Fruit fly (Drosophila melanogaster) whole organism, prepupa: ENCODE measurements around the gene Zn72D.

Source experiments
- Blimp-1 ChIP-seq: fragments of 200-800 bp; sonication (Bioruptor generic); optimal IDR thresholded peaks from 3 replicates; lab custom pipeline; 2017; ENCODE audit warnings: missing biosample characterization, missing genetic modification characterization, mild to moderate bottlenecking, moderate library complexity, missing genetic modification reagents
- CG10631 ChIP-seq: fragments of 200-800 bp; sonication (Bioruptor generic); optimal IDR thresholded peaks from 2 replicates; lab custom pipeline; 2016; ENCODE audit warnings: missing biosample characterization, missing genetic modification characterization
- CG10669 ChIP-seq: fragments of 200-800 bp; sonication (Bioruptor generic); optimal IDR thresholded peaks from 3 replicates; lab custom pipeline; 2018; ENCODE audit warnings: missing biosample characterization, mild to moderate bottlenecking, missing genetic modification characterization, moderate library complexity
- CG11294 ChIP-seq: fragments of 200-800 bp; sonication (Bioruptor generic); IDR thresholded peaks from 2 replicates; pipeline ENCODE4 v1.3.6; 2022; ENCODE audit warnings: missing biosample characterization, missing genetic modification characterization
- CG11902 ChIP-seq: fragments of 200-800 bp; sonication (Bioruptor generic); optimal IDR thresholded peaks from 3 replicates; lab custom pipeline; 2016; ENCODE audit warnings: missing biosample characterization, missing genetic modification characterization
- CG15336 ChIP-seq: fragments of 200-800 bp; sonication (Bioruptor generic); IDR thresholded peaks from 2 replicates; pipeline ENCODE4 v1.3.6; 2022; ENCODE audit warnings: missing biosample characterization, missing genetic modification characterization
- CG3032 ChIP-seq: fragments of 200-800 bp; optimal IDR thresholded peaks from 2 replicates; lab custom pipeline; 2019; ENCODE audit warnings: missing biosample characterization, mild to moderate bottlenecking, missing genetic modification characterization, moderate library complexity
- CG31627 ChIP-seq: fragments of 200-800 bp; sonication (Bioruptor generic); optimal IDR thresholded peaks from 3 replicates; lab custom pipeline; 2016; ENCODE audit warnings: missing biosample characterization, missing genetic modification characterization
- CG32006 ChIP-seq: fragments of 200-800 bp; sonication (Bioruptor generic); optimal IDR thresholded peaks from 3 replicates; lab custom pipeline; 2017; ENCODE audit warnings: missing biosample characterization, mild to moderate bottlenecking, missing genetic modification characterization
- CG34406 ChIP-seq: fragments of 200-800 bp; sonication (Bioruptor generic); optimal IDR thresholded peaks from 3 replicates; lab custom pipeline; 2016; ENCODE audit warnings: missing biosample characterization, missing genetic modification characterization
- CG3919 ChIP-seq: fragments of 200-800 bp; sonication (Bioruptor generic); optimal IDR thresholded peaks from 3 replicates; lab custom pipeline; 2016; ENCODE audit warnings: missing biosample characterization, missing genetic modification characterization
- CG6163 ChIP-seq: fragments of 200-800 bp; sonication (Bioruptor generic); IDR thresholded peaks from 3 replicates; pipeline ENCODE4 v1.3.6; 2022; ENCODE audit warnings: missing biosample characterization, missing genetic modification characterization
- CG6792 ChIP-seq: fragments of 200-800 bp; sonication (Bioruptor generic); optimal IDR thresholded peaks from 3 replicates; lab custom pipeline; 2016; ENCODE audit warnings: missing biosample characterization, missing genetic modification characterization
- CG6854 ChIP-seq: fragments of 200-800 bp; sonication (Bioruptor generic); optimal IDR thresholded peaks from 2 replicates; lab custom pipeline; 2017; ENCODE audit warnings: missing biosample characterization, mild to moderate bottlenecking, missing genetic modification characterization
- CG7368 ChIP-seq: fragments of 200-800 bp; sonication (Bioruptor generic); optimal IDR thresholded peaks from 3 replicates; lab custom pipeline; 2016; ENCODE audit warnings: missing biosample characterization, missing genetic modification characterization
- CG8319 ChIP-seq: fragments of 200-800 bp; sonication (Bioruptor generic); optimal IDR thresholded peaks from 3 replicates; lab custom pipeline; 2016; ENCODE audit warnings: missing biosample characterization, missing genetic modification characterization
- CG8632 ChIP-seq: fragments of 200-800 bp; sonication (Bioruptor generic); optimal IDR thresholded peaks from 3 replicates; lab custom pipeline; 2016; ENCODE audit warnings: missing biosample characterization, missing genetic modification characterization
- Eip78C ChIP-seq: fragments of 200-800 bp; sonication (Bioruptor generic); peaks from one replicate; lab custom pipeline; 2016; ENCODE audit warnings: missing biosample characterization, missing genetic modification characterization
- Eip93F ChIP-seq: fragments of 200-800 bp; sonication (Bioruptor generic); optimal IDR thresholded peaks from 2 replicates; lab custom pipeline; 2016; ENCODE audit warnings: missing biosample characterization, mild to moderate bottlenecking, missing genetic modification characterization
- Ets21C ChIP-seq: fragments of 200-800 bp; sonication (Bioruptor generic); optimal IDR thresholded peaks from 3 replicates; lab custom pipeline; 2016; ENCODE audit warnings: missing biosample characterization, missing genetic modification characterization
- Ets96B ChIP-seq: fragments of 200-800 bp; optimal IDR thresholded peaks from 2 replicates; lab custom pipeline; 2019; ENCODE audit warnings: missing biosample characterization, mild to moderate bottlenecking, missing genetic modification characterization, moderate library complexity
- Gug ChIP-seq: fragments of 200-800 bp; sonication (Bioruptor generic); IDR thresholded peaks from 2 replicates; pipeline ENCODE4 v1.3.6; 2022; ENCODE audit warnings: missing biosample characterization, missing genetic modification characterization
- Hr4 ChIP-seq: fragments of 200-800 bp; sonication (Bioruptor generic); optimal IDR thresholded peaks from 3 replicates; lab custom pipeline; 2016; ENCODE audit warnings: missing biosample characterization, missing genetic modification characterization
- OdsH ChIP-seq: fragments of 200-800 bp; sonication (Bioruptor generic); optimal IDR thresholded peaks from 3 replicates; lab custom pipeline; 2016; ENCODE audit warnings: missing biosample characterization, missing genetic modification characterization
- Smox ChIP-seq: fragments of 200-800 bp; sonication (Bioruptor generic); optimal IDR thresholded peaks from 3 replicates; lab custom pipeline; 2016; ENCODE audit warnings: missing biosample characterization, missing genetic modification characterization
- Sox102F ChIP-seq: fragments of 200-800 bp; sonication (Bioruptor generic); optimal IDR thresholded peaks from 2 replicates; lab custom pipeline; 2016; ENCODE audit warnings: missing biosample characterization, mild to moderate bottlenecking, missing genetic modification characterization
- Sox14 ChIP-seq: fragments of 200-800 bp; sonication (Bioruptor generic); optimal IDR thresholded peaks from 3 replicates; lab custom pipeline; 2016; ENCODE audit warnings: missing biosample characterization, missing genetic modification characterization
- Sox15 ChIP-seq: fragments of 200-800 bp; sonication (Bioruptor generic); optimal IDR thresholded peaks from 3 replicates; lab custom pipeline; 2016; ENCODE audit warnings: missing biosample characterization, missing genetic modification characterization
- achi ChIP-seq: fragments of 200-800 bp; sonication (Bioruptor generic); optimal IDR thresholded peaks from 3 replicates; lab custom pipeline; 2016; ENCODE audit warnings: missing biosample characterization, missing genetic modification characterization
- acj6 ChIP-seq: fragments of 200-800 bp; sonication (Bioruptor generic); optimal IDR thresholded peaks from 3 replicates; lab custom pipeline; 2016; ENCODE audit warnings: missing biosample characterization, missing genetic modification characterization
- cyc ChIP-seq: fragments of 200-800 bp; sonication (Bioruptor generic); optimal IDR thresholded peaks from 3 replicates; lab custom pipeline; 2016; ENCODE audit warnings: missing biosample characterization, missing genetic modification characterization
- dac ChIP-seq: fragments of 200-800 bp; sonication (Bioruptor generic); optimal IDR thresholded peaks from 2 replicates; lab custom pipeline; 2017; ENCODE audit warnings: missing biosample characterization, mild to moderate bottlenecking, missing genetic modification characterization
- dsx ChIP-seq: fragments of 200-800 bp; optimal IDR thresholded peaks from 3 replicates; lab custom pipeline; 2019; ENCODE audit warnings: missing biosample characterization, mild to moderate bottlenecking, missing genetic modification characterization, moderate library complexity; ENCODE audit not compliant: poor library complexity, severe bottlenecking
- eg ChIP-seq: fragments of 200-800 bp; sonication (Bioruptor generic); IDR thresholded peaks from 3 replicates; pipeline ENCODE4 v1.3.6; 2022; ENCODE audit warnings: missing biosample characterization, missing genetic modification characterization
- esn ChIP-seq: fragments of 200-800 bp; sonication (Bioruptor generic); optimal IDR thresholded peaks from 2 replicates; lab custom pipeline; 2016; ENCODE audit warnings: missing biosample characterization, mild to moderate bottlenecking, missing genetic modification characterization, moderate library complexity
- fkh ChIP-seq: fragments of 200-800 bp; sonication (Bioruptor generic); optimal IDR thresholded peaks from 3 replicates; lab custom pipeline; 2017; ENCODE audit warnings: missing biosample characterization, mild to moderate bottlenecking, missing genetic modification characterization, moderate library complexity
- lz ChIP-seq: fragments of 200-800 bp; sonication (Bioruptor generic); optimal IDR thresholded peaks from 3 replicates; lab custom pipeline; 2016; ENCODE audit warnings: missing biosample characterization, missing genetic modification characterization
- salr ChIP-seq, 2 experiments: fragments of 200-800 bp; sonication (Bioruptor generic); optimal IDR thresholded peaks; 3 replicates each; lab custom pipeline; 2016 to 2018; ENCODE audit warnings: missing biosample characterization in 2 of 2, missing genetic modification characterization in 2 of 2, mild to moderate bottlenecking in 1 of 2
- ss ChIP-seq, 2 experiments: fragments of 200-800 bp; sonication (Bioruptor generic); optimal IDR thresholded peaks; 2 replicates in 1 of 2; 3 replicates in 1 of 2; lab custom pipeline; 2017 to 2018; ENCODE audit warnings: mild to moderate bottlenecking in 2 of 2, missing biosample characterization in 2 of 2, missing genetic modification characterization in 2 of 2, moderate library complexity in 1 of 2
- topi ChIP-seq: fragments of 200-800 bp; sonication (Bioruptor generic); optimal IDR thresholded peaks from 3 replicates; lab custom pipeline; 2016; ENCODE audit warnings: missing biosample characterization, missing genetic modification characterization

The Zn72D gene

DNA sequence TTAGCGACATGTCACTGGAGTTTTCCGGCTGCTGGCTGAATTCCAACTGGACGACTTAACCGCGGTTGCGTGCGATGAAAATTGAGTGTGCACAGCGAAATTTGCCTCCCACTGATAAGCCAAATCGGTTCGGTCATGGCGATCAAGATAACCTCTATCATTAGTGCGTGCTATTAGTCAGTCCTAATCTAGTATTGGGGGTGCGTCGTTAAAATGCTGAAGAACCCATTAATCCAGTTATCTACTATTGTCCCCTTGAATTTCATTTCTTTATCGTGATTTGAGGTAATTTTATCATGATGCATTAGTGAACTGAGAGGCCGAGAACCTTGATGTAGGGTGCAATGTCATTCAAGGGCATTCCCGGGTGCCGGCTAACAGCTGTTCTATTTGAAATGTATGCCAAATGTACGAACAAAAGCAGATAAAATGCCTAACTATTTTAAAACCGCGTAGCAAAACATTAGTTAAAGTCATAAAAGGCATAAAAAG is 16.1 kb upstream of the Zn72D start, which contains the start of gene Pgm1 (continued):
- TF ChIP-seq CG6854 = peak; percentile 87
- TF ChIP-seq CG15336 = peak; percentile 80
- peak; percentile 94 for TF ChIP-seq Hr4 (GFP tag; lab: Kevin White, UChicago)
- TF ChIP-seq dsx (GFP tag; lab: Kevin White, UChicago) = peak; percentile 83
- peak; percentile 92 for TF ChIP-seq acj6 (GFP tag; lab: Kevin White, UChicago)
- TF ChIP-seq Smox (GFP tag; lab: Kevin White, UChicago) = peak; percentile 94
- peak; percentile 89 for TF ChIP-seq Ets21C (GFP tag; lab: Kevin White, UChicago)
- TF ChIP-seq CG10631 (GFP tag; lab: Kevin White, UChicago) = peak; percentile 78

DNA sequence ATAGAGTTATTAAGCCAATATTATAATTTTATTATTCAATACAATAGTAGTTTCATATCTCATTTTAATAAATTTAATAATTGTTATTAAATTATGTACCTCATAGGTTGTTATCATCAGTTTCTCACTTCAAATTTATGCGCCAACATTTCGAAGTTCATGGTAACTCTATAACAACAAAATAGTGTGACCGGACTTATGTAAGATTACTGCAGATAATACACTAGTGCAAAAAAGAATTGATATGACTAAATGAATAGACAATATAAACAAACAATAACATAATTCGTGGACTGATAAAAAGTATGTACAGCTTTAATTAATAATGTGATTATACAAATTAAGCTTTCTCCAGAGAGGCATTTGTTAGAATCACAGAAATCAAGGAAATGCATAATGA is 9.4 kb upstream of the Zn72D start, which contains the start of gene Strump:
Gene Strump, plus strand, starts transcription at position 212 of the 400 bp plus-strand sequence.
- no peak for TF ChIP-seq achi (GFP tag; lab: Kevin White, UChicago)
- no peak for TF ChIP-seq Smox (GFP tag; lab: Kevin White, UChicago)
- TF ChIP-seq OdsH (GFP tag; lab: Kevin White, UChicago) = no peak
- TF ChIP-seq dac = no peak
- TF ChIP-seq topi (GFP tag; lab: Kevin White, UChicago) = no peak
- no peak for TF ChIP-seq Eip93F
- no peak for TF ChIP-seq CG6163 (GFP tag; lab: Robert Waterston, UW)
- TF ChIP-seq Sox14 = no peak

dm6 chr3L:16113607-16114337 is 1.3 kb upstream of the Zn72D start:
- peak; percentile 88 for TF ChIP-seq Hr4 (GFP tag; lab: Kevin White, UChicago)
- TF ChIP-seq CG6854 = peak; percentile 65
- TF ChIP-seq CG15336 = peak; percentile 87
- TF ChIP-seq CG6792 (GFP tag; lab: Kevin White, UChicago) = peak; percentile 84
- no peak for TF ChIP-seq CG10669
- peak; percentile 82 for TF ChIP-seq Ets96B (tag; lab: Kevin White, UChicago)
- peak; percentile 73 for TF ChIP-seq dsx (GFP tag; lab: Kevin White, UChicago)
- TF ChIP-seq achi (GFP tag; lab: Kevin White, UChicago) = no peak
- no peak; the same call in 1 of the 3 replicates for TF ChIP-seq CG6163 (GFP tag; lab: Robert Waterston, UW)
- peak; percentile 77 for TF ChIP-seq CG34406
- TF ChIP-seq ss (GFP tag; optimal IDR thresholded peaks at IDR 0.05; lab: Kevin White, UChicago) = no peak
- TF ChIP-seq Smox (GFP tag; lab: Kevin White, UChicago) = no peak
- TF ChIP-seq CG32006 (GFP tag; lab: Kevin White, UChicago) = no peak
- peak; percentile 83 for TF ChIP-seq Sox102F (GFP tag; lab: Kevin White, UChicago)
- TF ChIP-seq Sox15 (GFP tag; lab: Kevin White, UChicago) = peak; percentile 77
- peak; percentile 90; the same call in 2 of the 3 replicates for TF ChIP-seq eg (GFP tag; lab: Robert Waterston, UW)
- TF ChIP-seq CG8319 (GFP tag; lab: Kevin White, UChicago) = no peak
- peak; percentile 80 for TF ChIP-seq CG8632 (GFP tag; lab: Kevin White, UChicago)
- peak; percentile 97 for TF ChIP-seq Eip78C (GFP tag; lab: Kevin White, UChicago)
- peak; percentile 77 for TF ChIP-seq Gug
- TF ChIP-seq lz (GFP tag; lab: Kevin White, UChicago) = peak; percentile 90
- peak; percentile 75 for TF ChIP-seq CG11902 (GFP tag; lab: Kevin White, UChicago)
- TF ChIP-seq esn (GFP tag; lab: Kevin White, UChicago) = peak; percentile 92
- TF ChIP-seq CG11294 = peak; percentile 62; the same call in 1 of the 2 replicates
- TF ChIP-seq CG31627 (GFP tag; lab: Kevin White, UChicago) = peak; percentile 92
- TF ChIP-seq CG3919 = peak; percentile 86
- TF ChIP-seq Eip93F = peak; percentile 92
- TF ChIP-seq fkh (GFP tag; lab: Kevin White, UChicago) = no peak
- TF ChIP-seq salr (GFP tag; optimal IDR thresholded peaks at IDR 0.05; lab: Kevin White, UChicago) = no peak
- TF ChIP-seq Sox14 = peak; percentile 92
- peak; percentile 85 for TF ChIP-seq CG7368 (GFP tag; lab: Kevin White, UChicago)
- peak; percentile 91 for TF ChIP-seq topi (GFP tag; lab: Kevin White, UChicago)
- peak; percentile 80 for TF ChIP-seq CG3032 (tag; lab: Kevin White, UChicago)
- peak; percentile 68 for TF ChIP-seq Blimp-1 (GFP tag; lab: Kevin White, UChicago)
- peak; percentile 87 for TF ChIP-seq cyc
